Worm (Caenorhabditis elegans) whole organism, early embryonic: ENCODE results near the gene F47B8.2.

Source experiments
- B0310.2 ChIP-seq: sonication (generic microtip); optimal IDR thresholded peaks from 2 replicates; lab custom pipeline; 2016; ENCODE audit warnings: mild to moderate bottlenecking, missing genetic modification characterization, missing compliant biosample characterization
- F13C5.2 ChIP-seq: sonication (generic microtip); optimal IDR thresholded peaks from 2 replicates; lab custom pipeline; 2017; ENCODE audit warnings: mild to moderate bottlenecking, missing genetic modification characterization, inconsistent platforms, missing compliant biosample characterization
- aly-1 ChIP-seq: sonication (generic microtip); optimal IDR thresholded peaks from 2 replicates; lab custom pipeline; 2016; ENCODE audit warnings: missing genetic modification characterization, missing compliant biosample characterization
- ama-1 ChIP-seq: fragments of 150-350 bp; optimal IDR thresholded peaks from 2 replicates; lab custom pipeline; 2014
- ceh-13 ChIP-seq: fragments of 200-800 bp; sonication (Bioruptor generic); optimal IDR thresholded peaks from 2 replicates; lab custom pipeline; 2018; ENCODE audit warnings: mild to moderate bottlenecking, missing genetic modification characterization, missing compliant biosample characterization
- ets-7 ChIP-seq: sonication (generic microtip); optimal IDR thresholded peaks from 2 replicates; lab custom pipeline; 2016; ENCODE audit warnings: missing genotype, missing genetic modification characterization, missing compliant biosample characterization
- flt-1 ChIP-seq: fragments of 200-800 bp; sonication (Bioruptor generic); IDR thresholded peaks from 2 replicates; pipeline ENCODE4 v1.3.6; 2022; ENCODE audit warnings: missing genetic modification characterization, missing compliant biosample characterization
- hmg-4 ChIP-seq: fragments of 200-800 bp; sonication (Bioruptor generic); optimal IDR thresholded peaks from 2 replicates; lab custom pipeline; 2018; ENCODE audit warnings: mild to moderate bottlenecking, missing genetic modification characterization, missing compliant biosample characterization
- hnd-1 ChIP-seq: sonication (generic microtip); optimal IDR thresholded peaks from 2 replicates; lab custom pipeline; 2016; ENCODE audit warnings: missing genetic modification characterization, missing compliant biosample characterization
- pes-1 ChIP-seq: fragments of 200-800 bp; sonication (Bioruptor generic); IDR thresholded peaks from 2 replicates; pipeline ENCODE4 v1.3.6; 2022; ENCODE audit warnings: missing genetic modification reagents, missing genetic modification characterization, missing compliant biosample characterization
- scrt-1 ChIP-seq: fragments of 200-800 bp; sonication (Bioruptor generic); IDR thresholded peaks from 2 replicates; pipeline ENCODE4 v1.3.6; 2022; ENCODE audit warnings: missing genetic modification characterization, missing compliant biosample characterization
- tra-4 ChIP-seq: sonication (generic microtip); optimal IDR thresholded peaks from 2 replicates; lab custom pipeline; 2017; ENCODE audit warnings: missing genetic modification characterization, missing compliant biosample characterization

DNA sequence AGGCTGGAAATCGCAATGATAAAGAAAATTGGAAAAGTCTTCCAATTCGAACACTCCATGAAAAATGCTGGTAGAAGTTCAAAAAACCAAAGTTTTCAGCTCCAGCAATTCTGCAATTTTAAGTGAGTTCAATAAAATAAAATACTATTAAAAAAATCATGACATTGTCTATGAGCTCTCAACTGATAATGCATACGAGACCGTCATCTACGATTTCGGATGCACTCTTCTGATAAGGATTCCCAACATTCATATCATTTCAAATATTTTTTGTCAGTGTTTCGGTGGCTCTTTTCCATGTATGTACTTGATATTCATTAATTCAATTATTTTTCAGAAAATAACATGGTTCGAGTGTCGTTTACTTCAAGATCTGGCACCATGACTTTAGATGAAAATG lies 15.3 kb downstream of the F47B8.2 start, which contains the start of gene F14D7.6:
- TF ChIP-seq flt-1 (GFP tag; lab: Robert Waterston, UW) (no peak), ama-1 (no peak), hmg-4 (GFP tag; lab: Kevin White, UChicago) (no peak), aly-1 (no peak), ceh-13 (GFP tag; lab: Kevin White, UChicago) (no peak), scrt-1 (GFP tag; lab: Robert Waterston, UW) (no peak), F13C5.2 (no peak), hnd-1 (tag; lab: Kevin White, UChicago) (no peak), B0310.2 (no peak), tra-4 (tag; lab: Kevin White, UChicago) (no peak), ets-7 (tag; lab: Kevin White, UChicago) (no peak), pes-1 (no peak)
